Worm (Caenorhabditis elegans) whole organism, L1 larva: Measurements from ENCODE around the gene lgc-16.

Experiments
- aly-2 ChIP-seq: fragments of 150-350 bp; optimal IDR thresholded peaks from 2 replicates; lab custom pipeline; 2014; ENCODE audit warnings: missing biosample characterization, missing genetic modification characterization
- ama-1 ChIP-seq: fragments of 150-350 bp; optimal IDR thresholded peaks from 2 replicates; lab custom pipeline; 2014
- ceh-82 ChIP-seq, 3 experiments: fragments of 150-350 bp in 1 of 3; sonication (generic microtip) in 2 of 3; optimal IDR thresholded peaks; 2 replicates each; lab custom pipeline; 2014 to 2017; ENCODE audit warnings: missing biosample characterization in 3 of 3, missing genetic modification characterization in 3 of 3
- ces-1 ChIP-seq: fragments of 150-350 bp; optimal IDR thresholded peaks from 2 replicates; lab custom pipeline; 2014; ENCODE audit warnings: missing biosample characterization, missing genetic modification reagents, missing genetic modification characterization
- lir-3 ChIP-seq: sonication (generic microtip); optimal IDR thresholded peaks from 2 replicates; lab custom pipeline; 2016; ENCODE audit warnings: mild to moderate bottlenecking, missing genetic modification characterization, moderate library complexity, missing compliant biosample characterization; ENCODE audit not compliant: poor library complexity
- lsy-2 ChIP-seq, 2 experiments: fragments of 150-350 bp; optimal IDR thresholded peaks; 2 replicates each; lab custom pipeline; 2014; ENCODE audit warnings: missing biosample characterization in 2 of 2, missing genetic modification characterization in 2 of 2
- skn-1 ChIP-seq: fragments of 150-350 bp; optimal IDR thresholded peaks from 2 replicates; lab custom pipeline; 2014; ENCODE audit warnings: missing biosample characterization, missing genetic modification characterization
- snpc-4 ChIP-seq: fragments of 150-350 bp; optimal IDR thresholded peaks from 2 replicates; lab custom pipeline; 2014; ENCODE audit warnings: missing biosample characterization, missing genetic modification characterization
- ztf-11 ChIP-seq, 2 experiments: sonication (generic microtip); optimal IDR thresholded peaks; 2 replicates each; lab custom pipeline; 2016 to 2017; ENCODE audit warnings: missing genetic modification characterization in 2 of 2, missing biosample characterization in 1 of 2, missing compliant biosample characterization in 1 of 2

ce11 chrX:12160002-12160690, 41.7 kb downstream of the lgc-16 start, which contains the start of gene F57G12.2:
- TF ChIP-seq skn-1 (tag; lab: Kevin White, UChicago) (no peak), ztf-11 (tag; optimal IDR thresholded peaks at IDR 0.05; lab: Kevin White, UChicago) (no peak), lsy-2 (tag; optimal IDR thresholded peaks at IDR 0.05; lab: Kevin White, UChicago) (no peak), ces-1 (GFP tag; lab: Kevin White, UChicago) (no peak), ceh-82 (tag; optimal IDR thresholded peaks at IDR 0.05; lab: Kevin White, UChicago) (no peak), aly-2 (tag; lab: Kevin White, UChicago) (no peak), snpc-4 (tag; lab: Kevin White, UChicago) (no peak), ama-1 (lab: Kevin White, UChicago) (no peak), lir-3 (tag; lab: Kevin White, UChicago) (no peak)
